Worm (Caenorhabditis elegans): ENCODE data around the gene srbc-6.

DNA sequence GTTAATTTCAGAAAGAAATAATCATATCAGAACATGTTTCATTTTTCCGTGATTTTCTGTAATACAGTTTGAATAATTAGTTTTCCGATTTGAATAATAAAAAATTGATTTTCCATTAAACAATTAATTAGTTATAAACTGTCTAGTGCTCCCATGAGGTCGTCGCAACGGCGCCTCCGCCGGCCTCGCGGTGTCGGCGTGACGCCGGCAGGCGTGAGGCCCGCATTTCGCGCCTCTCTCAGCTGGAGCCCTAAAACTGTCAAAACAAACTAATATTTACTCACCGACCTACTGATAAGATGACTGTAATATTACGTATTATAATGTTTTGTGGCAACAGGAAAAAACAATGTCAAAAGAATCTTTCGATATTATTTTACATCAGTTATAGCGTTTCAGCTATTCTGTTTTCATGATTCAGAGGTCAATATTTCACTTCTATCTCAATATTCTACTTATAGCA, 36.6 kb upstream of the srbc-6 start, which contains the start of gene F02C9.2:
- TF ChIP-seq nhr-85 (tag) (no peak), pag-3 (tag; optimal IDR thresholded peaks at IDR 0.05; ENCODE audit: borderline replicate concordance, insufficient read depth) (no peak), lin-15B (tag; optimal IDR thresholded peaks at IDR 0.05) (no peak), nhr-28 (tag; optimal IDR thresholded peaks at IDR 0.05) (no peak), mdl-1 (tag; optimal IDR thresholded peaks at IDR 0.05) (no peak), isw-1 (GFP tag; IDR thresholded peaks at IDR 0.05) (no peak)

Data from whole organism, L1 larva.